Worm (Caenorhabditis elegans) whole organism, L1 larva: ENCODE measurements around the gene Y49E10.21.

Experiments
- ceh-82 ChIP-seq, 3 experiments: fragments of 150-350 bp in 1 of 3; sonication (generic microtip) in 2 of 3; optimal IDR thresholded peaks; 2 replicates each; lab custom pipeline; 2014 to 2017; ENCODE audit warnings: missing biosample characterization in 3 of 3, missing genetic modification characterization in 3 of 3
- ztf-11 ChIP-seq, 2 experiments: sonication (generic microtip); optimal IDR thresholded peaks; 2 replicates each; lab custom pipeline; 2016 to 2017; ENCODE audit warnings: missing genetic modification characterization in 2 of 2, missing biosample characterization in 1 of 2, missing compliant biosample characterization in 1 of 2

- TF ChIP-seq ceh-82 (tag; optimal IDR thresholded peaks at IDR 0.05; lab: Kevin White, UChicago) (no peak), ztf-11 (tag; optimal IDR thresholded peaks at IDR 0.05; lab: Kevin White, UChicago) (no peak)
Observed at ce11 chrIII:12414533-12414932, 42.9 kb upstream of the Y49E10.21 start.
